Fruit fly (Drosophila melanogaster): ENCODE data around the gene CG13255.
A peak's percentile ranks its signal among the peaks of the same experiment; 100 is the strongest.

Gene CG13255

DNA sequence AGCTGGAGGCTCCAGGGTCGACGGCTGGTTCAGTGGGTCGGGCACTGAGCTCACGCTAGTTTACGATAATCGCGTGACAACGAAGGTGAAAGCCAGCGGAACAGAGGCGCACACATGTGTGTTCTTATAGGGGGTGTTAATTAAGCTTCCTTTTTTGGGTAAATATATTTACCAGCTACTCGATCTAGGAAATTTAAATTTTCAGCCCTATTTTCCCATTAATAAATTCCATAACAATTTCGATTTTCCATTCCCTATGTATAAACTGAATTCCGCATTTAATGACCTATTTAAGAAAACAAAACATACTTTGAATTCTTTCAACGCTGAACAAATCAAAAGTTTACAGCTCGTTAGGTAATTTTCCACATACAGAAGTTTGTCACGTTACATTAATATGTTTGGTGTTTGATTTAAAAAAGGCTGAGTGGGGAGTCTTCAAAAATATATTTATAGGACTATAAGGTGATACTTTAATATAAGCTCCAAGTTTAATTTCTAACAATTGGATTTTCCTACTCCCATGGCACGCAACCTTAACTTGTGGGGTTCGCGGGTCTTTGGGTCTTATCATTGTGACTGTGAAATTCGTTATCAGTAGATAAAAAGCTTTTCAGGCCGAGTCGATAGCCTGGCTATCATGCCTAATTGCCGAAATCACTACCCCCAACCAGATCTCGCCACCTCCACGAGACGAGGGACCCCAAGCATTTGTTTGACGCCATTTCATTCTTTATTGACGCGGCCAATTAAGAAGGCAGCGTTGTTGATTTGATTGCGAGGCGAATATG is at the start of gene CG13255:
Gene CG13255 (plus strand): TSS at position 449 of the 791 bp plus-strand sequence.
- TF ChIP-seq chm (GFP tag; IDR thresholded peaks at IDR 0.05), result no peak
- no peak for TF ChIP-seq CG10462 (GFP tag; optimal IDR thresholded peaks at IDR 0.05)
- TF ChIP-seq ase (GFP tag; IDR thresholded peaks at IDR 0.05), result no peak
- TF ChIP-seq Dad (GFP tag; optimal IDR thresholded peaks at IDR 0.05), result no peak
- TF ChIP-seq CG34422 (GFP tag; IDR thresholded peaks at IDR 0.05), result no peak
- TF ChIP-seq cad (GFP tag; optimal IDR thresholded peaks at IDR 0.05), result no peak
- TF ChIP-seq Bdp1 (GFP tag; optimal IDR thresholded peaks at IDR 0.05), result no peak
- no peak for TF ChIP-seq pan (optimal IDR thresholded peaks at IDR 0.05)
- peak in 1 of 2 experiments; percentile 14 for TF ChIP-seq pan (GFP tag; optimal IDR thresholded peaks at IDR 0.05 in 1 of 2, IDR thresholded peaks at IDR 0.05 in 1 of 2)
- TF ChIP-seq shn (GFP tag; optimal IDR thresholded peaks at IDR 0.05), result peak; percentile 1
- TF ChIP-seq jumu (GFP tag; optimal IDR thresholded peaks at IDR 0.05), result peak; percentile 13
- no peak for TF ChIP-seq schlank (tag; optimal IDR thresholded peaks at IDR 0.05)
- no peak for TF ChIP-seq knrl (GFP tag; IDR thresholded peaks at IDR 0.05; ENCODE audit: partially characterized antibody)
- TF ChIP-seq HLH4C (GFP tag; IDR thresholded peaks at IDR 0.05; ENCODE audit: partially characterized antibody), result no peak
- no peak for TF ChIP-seq chn (GFP tag; optimal IDR thresholded peaks at IDR 0.05)
- peak; percentile 0 for TF ChIP-seq Ssrp (tag; optimal IDR thresholded peaks at IDR 0.05)
- peak; percentile 13 for TF ChIP-seq Camta (GFP tag; optimal IDR thresholded peaks at IDR 0.05)
- no peak for TF ChIP-seq CG3995 (GFP tag; optimal IDR thresholded peaks at IDR 0.05)
- no peak for TF ChIP-seq oc (tag; optimal IDR thresholded peaks at IDR 0.05)
- TF ChIP-seq Hr78 (GFP tag; optimal IDR thresholded peaks at IDR 0.05), result peak in 1 of 2 experiments; percentile 63
- TF ChIP-seq Antp (GFP tag; optimal IDR thresholded peaks at IDR 0.05), result peak; percentile 23
- no peak for TF ChIP-seq Usf (GFP tag; optimal IDR thresholded peaks at IDR 0.05)
- no peak for TF ChIP-seq amos (GFP tag; IDR thresholded peaks at IDR 0.05; ENCODE audit: partially characterized antibody)
- peak; percentile 34 for TF ChIP-seq Chrac-16 (GFP tag; optimal IDR thresholded peaks at IDR 0.05)
- TF ChIP-seq HHEX (GFP tag; optimal IDR thresholded peaks at IDR 0.05), result peak; percentile 37
- TF ChIP-seq CG3407 (GFP tag; optimal IDR thresholded peaks at IDR 0.05), result no peak
- TF ChIP-seq CG8478 (optimal IDR thresholded peaks at IDR 0.05), result no peak
- TF ChIP-seq hb (GFP tag; IDR thresholded peaks at IDR 0.05; ENCODE audit: partially characterized antibody), result no peak
- no peak for TF ChIP-seq CG1024 (GFP tag; IDR thresholded peaks at IDR 0.05)
- TF ChIP-seq Poxn (GFP tag; IDR thresholded peaks at IDR 0.05), result no peak
- TF ChIP-seq CG11695 (GFP tag; IDR thresholded peaks at IDR 0.05), result no peak
- TF ChIP-seq CG5245 (GFP tag; optimal IDR thresholded peaks at IDR 0.05), result no peak
- TF ChIP-seq toy (GFP tag; IDR thresholded peaks at IDR 0.05), result no peak
- no peak for TF ChIP-seq CG7928 (GFP tag; optimal IDR thresholded peaks at IDR 0.05)
- peak; percentile 51 for TF ChIP-seq CG10147 (GFP tag; optimal IDR thresholded peaks at IDR 0.05)
- TF ChIP-seq HmgD (GFP tag; optimal IDR thresholded peaks at IDR 0.05), result no peak
- TF ChIP-seq CG1603 (tag; optimal IDR thresholded peaks at IDR 0.05), result no peak
- TF ChIP-seq odd (GFP tag; optimal IDR thresholded peaks at IDR 0.05), result peak; percentile 11
- TF ChIP-seq sna (GFP tag; IDR thresholded peaks at IDR 0.05; ENCODE audit: partially characterized antibody), result no peak
- peak; percentile 12 for TF ChIP-seq CG1529 (GFP tag; optimal IDR thresholded peaks at IDR 0.05)
- TF ChIP-seq rib (GFP tag; IDR thresholded peaks at IDR 0.05), result no peak
- no peak for TF ChIP-seq Drgx (GFP tag; IDR thresholded peaks at IDR 0.05)
- no peak for TF ChIP-seq cg (GFP tag; optimal IDR thresholded peaks at IDR 0.05)
- TF ChIP-seq MBD-R2 (GFP tag; IDR thresholded peaks at IDR 0.05), result no peak
- TF ChIP-seq lmd (GFP tag; IDR thresholded peaks at IDR 0.05), result no peak; the same call in 1 of the 2 replicates
- no peak for TF ChIP-seq insv (GFP tag; optimal IDR thresholded peaks at IDR 0.05)
- TF ChIP-seq CG2202 (tag; optimal IDR thresholded peaks at IDR 0.05), result no peak
- no peak for TF ChIP-seq dimm (GFP tag; IDR thresholded peaks at IDR 0.05)
- TF ChIP-seq D (optimal IDR thresholded peaks at IDR 0.05), result no peak
- no peak for TF ChIP-seq D (GFP tag; optimal IDR thresholded peaks at IDR 0.05)
- no peak for TF ChIP-seq crc (GFP tag; optimal IDR thresholded peaks at IDR 0.05)

All from whole organism, embryonic.